Fruit fly (Drosophila melanogaster) whole organism, prepupa: ENCODE measurements around the gene CG17834.

Source experiments
- CG11902 ChIP-seq: fragments of 200-800 bp; sonication (Bioruptor generic); optimal IDR thresholded peaks from 3 replicates; lab custom pipeline; 2016; ENCODE audit warnings: missing biosample characterization, missing genetic modification characterization
- CG16779 ChIP-seq: fragments of 200-800 bp; sonication (Bioruptor generic); optimal IDR thresholded peaks from 3 replicates; lab custom pipeline; 2017; ENCODE audit warnings: missing biosample characterization, mild to moderate bottlenecking, missing genetic modification characterization
- CG6276 ChIP-seq: fragments of 200-800 bp; sonication (Bioruptor generic); optimal IDR thresholded peaks from 2 replicates; lab custom pipeline; 2017; ENCODE audit warnings: missing biosample characterization, mild to moderate bottlenecking, missing genetic modification characterization
- CG6792 ChIP-seq: fragments of 200-800 bp; sonication (Bioruptor generic); optimal IDR thresholded peaks from 3 replicates; lab custom pipeline; 2016; ENCODE audit warnings: missing biosample characterization, missing genetic modification characterization
- Eip75B ChIP-seq: fragments of 200-800 bp; sonication (Bioruptor generic); optimal IDR thresholded peaks from 3 replicates; lab custom pipeline; 2016; ENCODE audit warnings: missing biosample characterization, missing genetic modification characterization
- Gug ChIP-seq: fragments of 200-800 bp; sonication (Bioruptor generic); IDR thresholded peaks from 2 replicates; pipeline ENCODE4 v1.3.6; 2022; ENCODE audit warnings: missing biosample characterization, missing genetic modification characterization
- spab ChIP-seq: fragments of 200-800 bp; sonication (Bioruptor generic); optimal IDR thresholded peaks from 2 replicates; lab custom pipeline; 2017; ENCODE audit warnings: missing biosample characterization, mild to moderate bottlenecking, missing genetic modification characterization, missing genetic modification reagents

DNA sequence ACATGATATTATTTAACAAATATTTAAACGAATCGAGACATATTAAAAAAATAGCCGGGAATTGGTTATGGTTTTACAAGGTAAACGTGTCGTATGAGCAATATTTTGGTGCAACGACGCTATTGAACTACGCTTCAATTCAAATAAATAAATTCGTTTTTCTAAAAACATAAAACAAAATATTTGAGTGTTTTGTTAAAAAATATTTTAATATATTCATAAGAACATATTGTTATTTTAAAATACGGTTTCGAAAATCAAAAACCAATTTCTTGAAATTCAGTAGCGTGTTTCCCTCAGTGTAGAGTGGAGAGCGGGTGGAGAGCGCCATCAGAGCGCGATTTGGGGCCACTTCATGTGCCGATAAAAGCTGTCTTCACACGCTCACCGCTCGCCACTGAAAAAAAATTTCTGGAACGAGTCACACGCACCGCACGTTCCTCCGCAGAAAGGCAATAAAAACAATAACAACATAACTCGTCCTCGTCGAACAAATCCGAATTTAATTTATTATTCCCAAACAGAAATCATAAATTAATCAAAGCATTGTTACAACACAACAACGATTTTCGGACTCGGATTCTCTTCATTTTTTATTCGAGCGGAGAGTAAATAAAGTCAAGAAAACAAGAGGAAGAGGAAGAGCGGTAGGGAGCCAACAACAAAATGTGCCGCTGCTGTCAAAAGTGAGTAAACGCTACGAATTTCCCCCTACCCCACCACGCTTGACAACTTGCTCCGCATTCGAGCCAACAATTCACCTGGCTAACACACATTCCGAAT is 6.6 kb downstream of the CG17834 start:
- TF ChIP-seq CG16779 (tag; lab: Kevin White, UChicago) (peak; percentile 89), spab (peak; percentile 91), CG6276 (peak; percentile 94), CG11902 (GFP tag; lab: Kevin White, UChicago) (peak; percentile 86), CG6792 (GFP tag; lab: Kevin White, UChicago) (peak; percentile 90), Eip75B (peak; percentile 83), Gug (peak; percentile 85; the same call in 1 of the 2 replicates)
